Worm (Caenorhabditis elegans) whole organism, L3 larva: ENCODE results near the gene dnj-13.

Experiments used
- R02D3.7 ChIP-seq: fragments of 150-350 bp; optimal IDR thresholded peaks from 2 replicates; lab custom pipeline; 2014; ENCODE audit warnings: missing biosample characterization, missing genetic modification characterization
- ceh-28 ChIP-seq: fragments of 150-350 bp; optimal IDR thresholded peaks from 2 replicates; lab custom pipeline; 2014; ENCODE audit warnings: missing biosample characterization, missing genetic modification reagents, missing genetic modification characterization
- ceh-82 ChIP-seq: fragments of 150-350 bp; optimal IDR thresholded peaks from 2 replicates; lab custom pipeline; 2014; ENCODE audit warnings: missing biosample characterization, missing genetic modification characterization
- egl-27 ChIP-seq: sonication (generic microtip); optimal IDR thresholded peaks from 4 replicates; lab custom pipeline; 2017; ENCODE audit warnings: missing biosample characterization, missing genetic modification reagents, missing genetic modification characterization
- elt-1 ChIP-seq: fragments of 150-350 bp; optimal IDR thresholded peaks from 2 replicates; lab custom pipeline; 2014; ENCODE audit warnings: missing biosample characterization, missing genetic modification characterization
- elt-2 ChIP-seq: sonication (generic microtip); optimal IDR thresholded peaks from 2 replicates; lab custom pipeline; 2016; ENCODE audit warnings: missing genetic modification reagents, mild to moderate bottlenecking, missing genetic modification characterization, missing compliant biosample characterization
- elt-3 ChIP-seq, 3 experiments: fragments of 150-350 bp in 1 of 3; sonication (generic microtip) in 2 of 3; optimal IDR thresholded peaks; 2 replicates in 2 of 3; 4 replicates in 1 of 3; lab custom pipeline; 2014 to 2017; ENCODE audit warnings: missing biosample characterization in 3 of 3, missing genetic modification characterization in 3 of 3
- fkh-10 ChIP-seq: sonication (generic microtip); optimal IDR thresholded peaks from 2 replicates; lab custom pipeline; 2017; ENCODE audit warnings: missing biosample characterization, missing genetic modification reagents, missing genetic modification characterization
- fos-1 ChIP-seq: fragments of 150-350 bp; optimal IDR thresholded peaks from 2 replicates; lab custom pipeline; 2014; ENCODE audit warnings: missing biosample characterization, missing genetic modification characterization
- hmg-11 ChIP-seq: sonication (generic microtip); optimal IDR thresholded peaks from 2 replicates; lab custom pipeline; 2016; ENCODE audit warnings: missing genetic modification characterization, missing compliant biosample characterization
- jun-1 ChIP-seq: fragments of 150-350 bp; optimal IDR thresholded peaks from 2 replicates; lab custom pipeline; 2014; ENCODE audit warnings: missing biosample characterization, missing genetic modification reagents, missing genetic modification characterization
- lin-15B ChIP-seq: fragments of 150-350 bp; optimal IDR thresholded peaks from 2 replicates; lab custom pipeline; 2014; ENCODE audit warnings: missing biosample characterization, missing genetic modification characterization
- lin-39 ChIP-seq: fragments of 150-350 bp; optimal IDR thresholded peaks from 2 replicates; lab custom pipeline; 2018; ENCODE audit warnings: missing biosample characterization, missing genetic modification reagents, missing genetic modification characterization
- lsy-12 ChIP-seq: sonication (generic microtip); optimal IDR thresholded peaks from 2 replicates; lab custom pipeline; 2016; ENCODE audit warnings: mild to moderate bottlenecking, missing genetic modification characterization, missing compliant biosample characterization
- mdl-1 ChIP-seq: fragments of 150-350 bp; optimal IDR thresholded peaks from 2 replicates; lab custom pipeline; 2014; ENCODE audit warnings: missing biosample characterization, missing genetic modification characterization
- nfya-1 ChIP-seq: sonication (generic microtip); optimal IDR thresholded peaks from 2 replicates; lab custom pipeline; 2017; ENCODE audit warnings: missing genetic modification characterization, mild to moderate bottlenecking, missing compliant biosample characterization, antibody characterized with exemption, moderate library complexity; ENCODE audit not compliant: insufficient read depth
- nhr-11 ChIP-seq: fragments of 150-350 bp; optimal IDR thresholded peaks from 2 replicates; lab custom pipeline; 2014; ENCODE audit warnings: missing biosample characterization, missing genetic modification characterization
- nhr-12 ChIP-seq: fragments of 150-350 bp; optimal IDR thresholded peaks from 2 replicates; lab custom pipeline; 2014; ENCODE audit warnings: missing biosample characterization, missing genetic modification characterization
- nhr-23 ChIP-seq: fragments of 150-350 bp; optimal IDR thresholded peaks from 2 replicates; lab custom pipeline; 2014; ENCODE audit warnings: missing biosample characterization, missing genetic modification reagents, missing genetic modification characterization
- nhr-237 ChIP-seq: fragments of 150-350 bp; optimal IDR thresholded peaks from 2 replicates; lab custom pipeline; 2014; ENCODE audit warnings: missing biosample characterization, missing genetic modification characterization
- nhr-25 ChIP-seq: sonication (generic microtip); optimal IDR thresholded peaks from 2 replicates; lab custom pipeline; 2017; ENCODE audit warnings: missing biosample characterization, missing genetic modification characterization
- nhr-28 ChIP-seq: fragments of 150-350 bp; optimal IDR thresholded peaks from 2 replicates; lab custom pipeline; 2014; ENCODE audit warnings: missing biosample characterization, missing genetic modification characterization
- nhr-43 ChIP-seq: sonication (generic microtip); optimal IDR thresholded peaks from 2 replicates; lab custom pipeline; 2016; ENCODE audit warnings: mild to moderate bottlenecking, missing genetic modification characterization, missing compliant biosample characterization; ENCODE audit not compliant: poor library complexity, severe bottlenecking
- nhr-76 ChIP-seq: fragments of 150-350 bp; sonication (generic microtip); optimal IDR thresholded peaks from 5 replicates; lab custom pipeline; 2014; ENCODE audit warnings: missing biosample characterization, missing genetic modification characterization
- nhr-77 ChIP-seq: fragments of 150-350 bp; optimal IDR thresholded peaks from 2 replicates; lab custom pipeline; 2014; ENCODE audit warnings: missing biosample characterization, missing genetic modification characterization
- pha-4 ChIP-seq: fragments of 150-350 bp; optimal IDR thresholded peaks from 2 replicates; lab custom pipeline; 2014; ENCODE audit warnings: missing biosample characterization, missing genetic modification reagents, missing genetic modification characterization
- pqm-1 ChIP-seq: fragments of 150-350 bp; optimal IDR thresholded peaks from 2 replicates; lab custom pipeline; 2017; ENCODE audit warnings: missing biosample characterization, missing genetic modification characterization, inconsistent platforms
- skn-1 ChIP-seq: fragments of 150-350 bp; optimal IDR thresholded peaks from 2 replicates; lab custom pipeline; 2014; ENCODE audit warnings: missing biosample characterization, missing genetic modification characterization
- snpc-4 ChIP-seq: fragments of 150-350 bp; optimal IDR thresholded peaks from 2 replicates; lab custom pipeline; 2014; ENCODE audit warnings: missing biosample characterization, missing genetic modification characterization
- tbx-2 ChIP-seq: sonication (generic microtip); optimal IDR thresholded peaks from 2 replicates; lab custom pipeline; 2016; ENCODE audit warnings: mild to moderate bottlenecking, missing genetic modification characterization, missing compliant biosample characterization
- unc-62 ChIP-seq: fragments of 150-350 bp; sonication (generic microtip); optimal IDR thresholded peaks from 4 replicates; lab custom pipeline; 2014; ENCODE audit warnings: missing biosample characterization, missing genetic modification reagents, missing genetic modification characterization
- ztf-4 ChIP-seq: fragments of 150-350 bp; optimal IDR thresholded peaks from 2 replicates; lab custom pipeline; 2014; ENCODE audit warnings: missing biosample characterization, missing genetic modification characterization

Gene dnj-13

ce11 chrII:11526954-11527353, 18.5 kb upstream of the dnj-13 start, which contains the start of gene age-1:
Gene age-1, minus strand, starts transcription at chrII:11527054.
- TF ChIP-seq elt-1 (tag; lab: Kevin White, UChicago) (no peak), hmg-11 (no peak), unc-62 (GFP tag; lab: Kevin White, UChicago) (no peak), pqm-1 (tag; lab: Kevin White, UChicago) (no peak), nhr-237 (tag; lab: Kevin White, UChicago) (no peak), nhr-76 (tag; lab: Kevin White, UChicago) (no peak), ceh-28 (tag; lab: Kevin White, UChicago) (no peak), mdl-1 (tag; lab: Kevin White, UChicago) (no peak)
- TF ChIP-seq, all 47 proteins: peak for 0

- TF ChIP-seq fos-1 (tag; lab: Kevin White, UChicago) (no peak), elt-3 (tag; optimal IDR thresholded peaks at IDR 0.05; lab: Kevin White, UChicago) (no peak), hmg-11 (no peak)
Measured at ce11 chrII:11533716-11534115, 11.8 kb upstream of the dnj-13 start, which contains the start of gene mdt-8. Gene mdt-8, minus strand, starts transcription at chrII:11533816.

ce11 chrII:11534429-11535099, 10.9 kb upstream of the dnj-13 start, which contains the start of gene Y62F5A.12:
Gene Y62F5A.12, minus strand, starts transcription at chrII:11534479.
- TF ChIP-seq nhr-25 (tag; lab: Kevin White, UChicago): peak; percentile 46
- peak; percentile 77 for TF ChIP-seq jun-1 (tag; lab: Kevin White, UChicago)
- peak; percentile 76 for TF ChIP-seq snpc-4 (tag; lab: Kevin White, UChicago)
- peak; percentile 57 for TF ChIP-seq R02D3.7 (tag; lab: Kevin White, UChicago)
- peak; percentile 2 for TF ChIP-seq nhr-11
- TF ChIP-seq ceh-82 (tag; lab: Kevin White, UChicago): peak; percentile 67
- TF ChIP-seq nfya-1 (tag; lab: Kevin White, UChicago): peak; percentile 54
- TF ChIP-seq lsy-12: peak; percentile 81
- TF ChIP-seq pha-4 (tag; lab: Kevin White, UChicago): peak; percentile 67
- peak; percentile 36 for TF ChIP-seq lin-39 (tag; lab: Kevin White, UChicago)
- peak; percentile 81 for TF ChIP-seq lin-15B (tag; lab: Kevin White, UChicago)
- TF ChIP-seq fkh-10 (GFP tag; lab: Kevin White, UChicago): peak; percentile 18
- TF ChIP-seq hmg-11: peak; percentile 18
- TF ChIP-seq ceh-28 (tag; lab: Kevin White, UChicago): peak; percentile 72
- peak; percentile 47 for TF ChIP-seq tbx-2 (tag; lab: Kevin White, UChicago)
- peak; percentile 67 for TF ChIP-seq nhr-43 (tag; lab: Kevin White, UChicago)
- TF ChIP-seq elt-2 (tag; lab: Kevin White, UChicago): peak; percentile 40
- TF ChIP-seq nhr-23: peak; percentile 64
- peak; percentile 18 for TF ChIP-seq ztf-4

ce11 chrII:11535429-11535828, 10.1 kb upstream of the dnj-13 start:
- TF ChIP-seq egl-27 (tag; lab: Kevin White, UChicago) (no peak), nhr-28 (tag; lab: Kevin White, UChicago) (no peak), unc-62 (GFP tag; lab: Kevin White, UChicago) (no peak), skn-1 (tag; lab: Kevin White, UChicago) (no peak)

- TF ChIP-seq nhr-76 (tag; lab: Kevin White, UChicago): no peak
- TF ChIP-seq nhr-12 (tag; lab: Kevin White, UChicago): no peak
- TF ChIP-seq ceh-28 (tag; lab: Kevin White, UChicago): no peak
- no peak for TF ChIP-seq nhr-77 (tag; lab: Kevin White, UChicago)
- TF ChIP-seq snpc-4 (tag; lab: Kevin White, UChicago): no peak
- no peak for TF ChIP-seq lsy-12
Measured at ce11 chrII:11535924-11536323, 9.6 kb upstream of the dnj-13 start.
